Fruit fly (Drosophila melanogaster) whole organism, embryonic: ENCODE measurements around the gene CG31230.

Experiments
- D ChIP-seq, 2 experiments: fragments of 200-800 bp in 1 of 2; fragments of >200 bp in 1 of 2; sonication (Bioruptor generic) in 1 of 2; optimal IDR thresholded peaks; 2 replicates in 1 of 2; 3 replicates in 1 of 2; lab custom pipeline; 2017; ENCODE audit warnings: mild to moderate bottlenecking in 1 of 2, missing biosample characterization in 1 of 2, missing genetic modification characterization in 1 of 2, missing genetic modification reagents in 1 of 2
- Dref ChIP-seq: fragments of 200-800 bp; sonication (Bioruptor generic); IDR thresholded peaks from 2 replicates; pipeline ENCODE4 v1.3.6; 2022; ENCODE audit warnings: missing biosample characterization, missing genetic modification characterization
- Hey ChIP-seq: fragments of 200-800 bp; sonication (Bioruptor generic); optimal IDR thresholded peaks from 3 replicates; lab custom pipeline; 2018; ENCODE audit warnings: missing biosample characterization, mild to moderate bottlenecking, missing genetic modification characterization
- Med ChIP-seq: fragments of 200-800 bp; sonication (Bioruptor generic); peaks from one replicate; lab custom pipeline; 2016; ENCODE audit warnings: missing biosample characterization, missing genetic modification characterization, mild to moderate bottlenecking, inconsistent platforms, moderate library complexity
- abd-A ChIP-seq: fragments of 200-800 bp; sonication (Bioruptor generic); optimal IDR thresholded peaks from 3 replicates; lab custom pipeline; 2019; ENCODE audit warnings: missing biosample characterization, mild to moderate bottlenecking, missing genetic modification characterization, moderate library complexity
- vvl ChIP-seq: fragments of 200-800 bp; sonication (Bioruptor generic); IDR thresholded peaks from 2 replicates; pipeline ENCODE4 v1.3.6; 2022; ENCODE audit warnings: missing biosample characterization, missing genetic modification characterization

The CG31230 gene

DNA sequence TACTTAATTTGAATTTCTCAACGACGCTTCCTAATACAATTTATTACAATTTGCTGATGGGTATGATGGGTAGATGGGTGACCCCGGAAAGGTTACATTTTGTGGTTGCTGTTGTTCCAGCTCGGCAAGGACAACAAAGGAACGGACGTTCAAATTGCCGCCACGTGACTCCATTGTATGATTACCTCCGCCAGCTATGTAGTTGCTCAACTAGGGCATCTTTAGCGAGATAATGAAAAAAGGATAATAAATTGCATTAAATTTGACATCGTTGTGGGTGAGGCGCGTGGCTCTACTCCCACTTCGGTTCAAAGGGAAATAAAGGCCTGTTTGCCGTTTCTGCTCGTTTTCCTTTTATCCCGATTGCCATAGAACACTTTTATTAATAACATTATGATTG, 49.9 kb downstream of the CG31230 start:
- TF ChIP-seq D (optimal IDR thresholded peaks at IDR 0.05; lab: Kevin White, UChicago) (no peak), D (GFP tag; optimal IDR thresholded peaks at IDR 0.05; lab: Kevin White, UChicago) (peak; percentile 2), Hey (tag; lab: Kevin White, UChicago) (peak; percentile 96), Med (peak; percentile 5), vvl (GFP tag; lab: Robert Waterston, UW) (no peak), Dref (GFP tag; lab: Robert Waterston, UW) (no peak), abd-A (tag; lab: Kevin White, UChicago) (peak; percentile 57)
